Fruit fly (Drosophila melanogaster) whole organism, prepupa: ENCODE results near the gene CG42581.
"Not testable (repeated sequence)": the region's sequence is repeated elsewhere in the genome, so short reads cannot be mapped to it uniquely, and the experiment has no call there.

Experiments used
- CG10669 ChIP-seq: fragments of 200-800 bp; sonication (Bioruptor generic); optimal IDR thresholded peaks from 3 replicates; lab custom pipeline; 2018; ENCODE audit warnings: missing biosample characterization, mild to moderate bottlenecking, missing genetic modification characterization, moderate library complexity
- CG11294 ChIP-seq: fragments of 200-800 bp; sonication (Bioruptor generic); IDR thresholded peaks from 2 replicates; pipeline ENCODE4 v1.3.6; 2022; ENCODE audit warnings: missing biosample characterization, missing genetic modification characterization
- CG15336 ChIP-seq: fragments of 200-800 bp; sonication (Bioruptor generic); IDR thresholded peaks from 2 replicates; pipeline ENCODE4 v1.3.6; 2022; ENCODE audit warnings: missing biosample characterization, missing genetic modification characterization
- CG1621 ChIP-seq: fragments of 200-800 bp; sonication (Bioruptor generic); optimal IDR thresholded peaks from 3 replicates; lab custom pipeline; 2018; ENCODE audit warnings: missing biosample characterization, mild to moderate bottlenecking, missing genetic modification characterization
- CG16779 ChIP-seq: fragments of 200-800 bp; sonication (Bioruptor generic); optimal IDR thresholded peaks from 3 replicates; lab custom pipeline; 2017; ENCODE audit warnings: missing biosample characterization, mild to moderate bottlenecking, missing genetic modification characterization
- CG3032 ChIP-seq: fragments of 200-800 bp; optimal IDR thresholded peaks from 2 replicates; lab custom pipeline; 2019; ENCODE audit warnings: missing biosample characterization, mild to moderate bottlenecking, missing genetic modification characterization, moderate library complexity
- CG32006 ChIP-seq: fragments of 200-800 bp; sonication (Bioruptor generic); optimal IDR thresholded peaks from 3 replicates; lab custom pipeline; 2017; ENCODE audit warnings: missing biosample characterization, mild to moderate bottlenecking, missing genetic modification characterization
- CG3919 ChIP-seq: fragments of 200-800 bp; sonication (Bioruptor generic); optimal IDR thresholded peaks from 3 replicates; lab custom pipeline; 2016; ENCODE audit warnings: missing biosample characterization, missing genetic modification characterization
- CG6792 ChIP-seq: fragments of 200-800 bp; sonication (Bioruptor generic); optimal IDR thresholded peaks from 3 replicates; lab custom pipeline; 2016; ENCODE audit warnings: missing biosample characterization, missing genetic modification characterization
- CG6808 ChIP-seq: fragments of 200-800 bp; sonication (Bioruptor generic); optimal IDR thresholded peaks from 3 replicates; lab custom pipeline; 2017; ENCODE audit warnings: missing biosample characterization, missing genetic modification characterization, mild to moderate bottlenecking, moderate library complexity, missing genetic modification reagents
- CG6854 ChIP-seq: fragments of 200-800 bp; sonication (Bioruptor generic); optimal IDR thresholded peaks from 2 replicates; lab custom pipeline; 2017; ENCODE audit warnings: missing biosample characterization, mild to moderate bottlenecking, missing genetic modification characterization
- CG7368 ChIP-seq: fragments of 200-800 bp; sonication (Bioruptor generic); optimal IDR thresholded peaks from 3 replicates; lab custom pipeline; 2016; ENCODE audit warnings: missing biosample characterization, missing genetic modification characterization
- CG8119 ChIP-seq: fragments of 200-800 bp; sonication (Bioruptor generic); IDR thresholded peaks from 3 replicates; pipeline ENCODE4 v1.3.6; 2022; ENCODE audit warnings: missing biosample characterization, missing genetic modification characterization
- CG8319 ChIP-seq: fragments of 200-800 bp; sonication (Bioruptor generic); optimal IDR thresholded peaks from 3 replicates; lab custom pipeline; 2016; ENCODE audit warnings: missing biosample characterization, missing genetic modification characterization
- CG8632 ChIP-seq: fragments of 200-800 bp; sonication (Bioruptor generic); optimal IDR thresholded peaks from 3 replicates; lab custom pipeline; 2016; ENCODE audit warnings: missing biosample characterization, missing genetic modification characterization
- CG9139 ChIP-seq: fragments of 200-800 bp; sonication (Bioruptor generic); optimal IDR thresholded peaks from 3 replicates; lab custom pipeline; 2017; ENCODE audit warnings: missing biosample characterization, mild to moderate bottlenecking, missing genetic modification characterization
- Eip78C ChIP-seq: fragments of 200-800 bp; sonication (Bioruptor generic); peaks from one replicate; lab custom pipeline; 2016; ENCODE audit warnings: missing biosample characterization, missing genetic modification characterization
- Eip93F ChIP-seq: fragments of 200-800 bp; sonication (Bioruptor generic); optimal IDR thresholded peaks from 2 replicates; lab custom pipeline; 2016; ENCODE audit warnings: missing biosample characterization, mild to moderate bottlenecking, missing genetic modification characterization
- Ets96B ChIP-seq: fragments of 200-800 bp; optimal IDR thresholded peaks from 2 replicates; lab custom pipeline; 2019; ENCODE audit warnings: missing biosample characterization, mild to moderate bottlenecking, missing genetic modification characterization, moderate library complexity
- Gug ChIP-seq: fragments of 200-800 bp; sonication (Bioruptor generic); IDR thresholded peaks from 2 replicates; pipeline ENCODE4 v1.3.6; 2022; ENCODE audit warnings: missing biosample characterization, missing genetic modification characterization
- Hr38 ChIP-seq: sonication (Bioruptor generic); optimal IDR thresholded peaks from 2 replicates; lab custom pipeline; 2016; ENCODE audit warnings: missing biosample characterization, missing genetic modification characterization
- Lpt ChIP-seq: fragments of 200-800 bp; sonication (Bioruptor generic); optimal IDR thresholded peaks from 3 replicates; lab custom pipeline; 2016; ENCODE audit warnings: missing biosample characterization, missing genetic modification characterization
- Met ChIP-seq: fragments of 200-800 bp; sonication (Bioruptor generic); optimal IDR thresholded peaks from 3 replicates; lab custom pipeline; 2016; ENCODE audit warnings: missing biosample characterization, missing genetic modification characterization
- OdsH ChIP-seq: fragments of 200-800 bp; sonication (Bioruptor generic); optimal IDR thresholded peaks from 3 replicates; lab custom pipeline; 2016; ENCODE audit warnings: missing biosample characterization, missing genetic modification characterization
- Smox ChIP-seq: fragments of 200-800 bp; sonication (Bioruptor generic); optimal IDR thresholded peaks from 3 replicates; lab custom pipeline; 2016; ENCODE audit warnings: missing biosample characterization, missing genetic modification characterization
- Sox102F ChIP-seq: fragments of 200-800 bp; sonication (Bioruptor generic); optimal IDR thresholded peaks from 2 replicates; lab custom pipeline; 2016; ENCODE audit warnings: missing biosample characterization, mild to moderate bottlenecking, missing genetic modification characterization
- Sox14 ChIP-seq: fragments of 200-800 bp; sonication (Bioruptor generic); optimal IDR thresholded peaks from 3 replicates; lab custom pipeline; 2016; ENCODE audit warnings: missing biosample characterization, missing genetic modification characterization
- Sox15 ChIP-seq: fragments of 200-800 bp; sonication (Bioruptor generic); optimal IDR thresholded peaks from 3 replicates; lab custom pipeline; 2016; ENCODE audit warnings: missing biosample characterization, missing genetic modification characterization
- achi ChIP-seq: fragments of 200-800 bp; sonication (Bioruptor generic); optimal IDR thresholded peaks from 3 replicates; lab custom pipeline; 2016; ENCODE audit warnings: missing biosample characterization, missing genetic modification characterization
- acj6 ChIP-seq: fragments of 200-800 bp; sonication (Bioruptor generic); optimal IDR thresholded peaks from 3 replicates; lab custom pipeline; 2016; ENCODE audit warnings: missing biosample characterization, missing genetic modification characterization
- cyc ChIP-seq: fragments of 200-800 bp; sonication (Bioruptor generic); optimal IDR thresholded peaks from 3 replicates; lab custom pipeline; 2016; ENCODE audit warnings: missing biosample characterization, missing genetic modification characterization
- dsx ChIP-seq: fragments of 200-800 bp; optimal IDR thresholded peaks from 3 replicates; lab custom pipeline; 2019; ENCODE audit warnings: missing biosample characterization, mild to moderate bottlenecking, missing genetic modification characterization, moderate library complexity; ENCODE audit not compliant: poor library complexity, severe bottlenecking
- esn ChIP-seq: fragments of 200-800 bp; sonication (Bioruptor generic); optimal IDR thresholded peaks from 2 replicates; lab custom pipeline; 2016; ENCODE audit warnings: missing biosample characterization, mild to moderate bottlenecking, missing genetic modification characterization, moderate library complexity
- lz ChIP-seq: fragments of 200-800 bp; sonication (Bioruptor generic); optimal IDR thresholded peaks from 3 replicates; lab custom pipeline; 2016; ENCODE audit warnings: missing biosample characterization, missing genetic modification characterization
- net ChIP-seq: fragments of 200-800 bp; sonication (Bioruptor generic); optimal IDR thresholded peaks from 3 replicates; lab custom pipeline; 2016; ENCODE audit warnings: missing biosample characterization, missing genetic modification characterization
- pdm3 ChIP-seq: fragments of 200-800 bp; sonication (Bioruptor generic); optimal IDR thresholded peaks from 3 replicates; lab custom pipeline; 2016; ENCODE audit warnings: missing biosample characterization, missing genetic modification characterization
- salr ChIP-seq, 2 experiments: fragments of 200-800 bp; sonication (Bioruptor generic); optimal IDR thresholded peaks; 3 replicates each; lab custom pipeline; 2016 to 2018; ENCODE audit warnings: missing biosample characterization in 2 of 2, missing genetic modification characterization in 2 of 2, mild to moderate bottlenecking in 1 of 2
- spab ChIP-seq: fragments of 200-800 bp; sonication (Bioruptor generic); optimal IDR thresholded peaks from 2 replicates; lab custom pipeline; 2017; ENCODE audit warnings: missing biosample characterization, mild to moderate bottlenecking, missing genetic modification characterization, missing genetic modification reagents
- ss ChIP-seq, 2 experiments: fragments of 200-800 bp; sonication (Bioruptor generic); optimal IDR thresholded peaks; 2 replicates in 1 of 2; 3 replicates in 1 of 2; lab custom pipeline; 2017 to 2018; ENCODE audit warnings: mild to moderate bottlenecking in 2 of 2, missing biosample characterization in 2 of 2, missing genetic modification characterization in 2 of 2, moderate library complexity in 1 of 2
- topi ChIP-seq: fragments of 200-800 bp; sonication (Bioruptor generic); optimal IDR thresholded peaks from 3 replicates; lab custom pipeline; 2016; ENCODE audit warnings: missing biosample characterization, missing genetic modification characterization

Gene CG42581

dm6 chrX:20096374-20096773 lies at the start of gene CG42581:
Gene CG42581, minus strand, starts transcription at chrX:20096474.
- not testable (repeated sequence) for TF ChIP-seq Sox14 (GFP tag; lab: Kevin White, UChicago); CG1621 (tag; lab: Kevin White, UChicago); net

DNA sequence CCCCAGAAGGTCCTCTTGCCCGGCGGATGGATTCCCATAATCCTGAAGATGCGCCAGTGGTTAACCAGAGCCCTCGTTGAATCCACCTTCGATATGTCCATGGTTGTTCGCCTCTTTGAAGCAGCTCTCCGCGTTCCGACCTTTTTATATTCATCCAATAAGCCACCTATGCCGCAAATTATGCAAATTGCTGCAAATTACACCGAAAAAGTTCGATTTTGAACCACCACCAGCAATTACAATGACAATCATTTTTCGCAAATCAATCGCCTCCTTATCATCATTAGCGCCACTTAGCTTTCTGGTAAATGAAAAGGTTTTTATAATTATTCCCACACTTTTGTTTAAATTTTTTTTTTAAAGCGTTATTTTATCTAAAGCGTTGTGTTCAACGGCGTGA lies 46.8 kb upstream of the CG42581 start, which contains the start of gene Or19a:
Gene Or19a, minus strand, starts transcription at position 101 of the 400 bp plus-strand sequence.
- not testable (repeated sequence) for TF ChIP-seq topi (GFP tag; lab: Kevin White, UChicago); CG3919 (GFP tag; lab: Kevin White, UChicago); CG15336 (GFP tag; lab: Robert Waterston, UW)

DNA sequence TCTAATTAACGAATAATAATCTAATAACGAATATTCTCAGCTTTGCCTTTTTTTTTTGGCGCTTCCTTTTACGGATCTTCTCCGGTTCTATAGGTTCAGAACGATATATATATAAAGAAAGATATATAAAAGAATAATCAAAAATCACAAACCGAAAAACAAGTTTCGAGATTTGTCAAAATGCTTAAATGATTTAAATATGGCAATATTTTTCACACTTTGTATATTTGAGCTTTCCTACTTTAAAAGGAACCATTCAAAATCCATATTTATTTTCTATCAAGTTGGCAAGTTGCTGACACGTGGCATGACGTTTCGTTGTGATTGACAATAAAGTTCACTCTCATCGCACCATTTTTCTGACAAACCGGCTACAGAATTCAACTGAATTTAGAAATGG lies 44.4 kb upstream of the CG42581 start, which contains the start of gene CG34332:
Gene CG34332, plus strand, starts transcription at position 301 of the 400 bp plus-strand sequence.
- TF ChIP-seq Eip93F (GFP tag; lab: Kevin White, UChicago) (no peak), esn (GFP tag; lab: Kevin White, UChicago) (no peak), Gug (GFP tag; lab: Robert Waterston, UW) (no peak)

dm6 chrX:20139493-20139892 lies 43.2 kb upstream of the CG42581 start, which contains the start of gene CG42583:
Gene CG42583, plus strand, starts transcription at chrX:20139793.
- TF ChIP-seq lz (GFP tag; lab: Kevin White, UChicago) (no peak), CG3032 (no peak), CG11294 (GFP tag; lab: Robert Waterston, UW) (no peak), dsx (GFP tag; lab: Kevin White, UChicago) (no peak), CG9139 (GFP tag; lab: Kevin White, UChicago) (no peak), CG8319 (GFP tag; lab: Kevin White, UChicago) (no peak), CG16779 (no peak), Hr38 (GFP tag; lab: Kevin White, UChicago) (no peak), CG8119 (no peak), Lpt (GFP tag; lab: Kevin White, UChicago) (no peak)
- TF ChIP-seq, all 60 proteins: peak for 0

DNA sequence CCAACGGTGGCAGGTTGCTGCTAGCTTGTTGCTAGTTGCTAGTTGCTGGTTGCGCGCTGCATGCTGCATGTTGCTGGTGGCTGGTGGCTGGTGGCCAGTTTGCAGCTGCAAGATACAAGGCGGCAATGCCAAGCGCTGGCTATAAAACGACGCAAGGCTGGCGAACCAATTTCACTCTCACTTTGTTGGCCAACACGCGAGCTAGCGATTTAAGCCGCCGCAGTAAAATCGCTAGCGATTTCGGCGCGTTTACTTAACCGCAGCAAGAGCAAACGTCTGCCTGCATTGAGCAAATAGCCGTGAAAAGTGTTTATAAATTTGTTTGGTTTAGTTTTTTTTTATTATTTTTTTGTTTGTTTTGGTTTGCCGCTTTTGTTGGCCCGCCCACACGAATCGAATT lies 37.2 kb upstream of the CG42581 start, which contains the start of gene CG15322:
Gene CG15322, plus strand, starts transcription at position 148 of the 400 bp plus-strand sequence.
- TF ChIP-seq CG8119 (0 out of 3 replicates have a peak, but pooled peaks have one; percentile 18), ss (GFP tag; optimal IDR thresholded peaks at IDR 0.05; lab: Kevin White, UChicago) (peak in 1 of 2 experiments; percentile 23), Met (no peak), achi (GFP tag; lab: Kevin White, UChicago) (no peak), CG11294 (GFP tag; lab: Robert Waterston, UW) (no peak), lz (GFP tag; lab: Kevin White, UChicago) (no peak), CG10669 (no peak), Sox15 (GFP tag; lab: Kevin White, UChicago) (no peak), Eip78C (no peak), Gug (GFP tag; lab: Robert Waterston, UW) (no peak), CG6792 (GFP tag; lab: Kevin White, UChicago) (no peak), CG7368 (GFP tag; lab: Kevin White, UChicago) (no peak), Lpt (GFP tag; lab: Kevin White, UChicago) (no peak), esn (GFP tag; lab: Kevin White, UChicago) (no peak), CG8632 (no peak), CG3919 (GFP tag; lab: Kevin White, UChicago) (peak; percentile 0), Ets96B (no peak), cyc (GFP tag; lab: Kevin White, UChicago) (no peak), CG6808 (GFP tag; lab: Kevin White, UChicago) (no peak)

- TF ChIP-seq CG10669 (no peak), Sox102F (GFP tag; lab: Kevin White, UChicago) (no peak), Smox (GFP tag; lab: Kevin White, UChicago) (no peak), OdsH (peak; percentile 33), CG6854 (GFP tag; lab: Kevin White, UChicago) (no peak), spab (GFP tag; lab: Kevin White, UChicago) (no peak), Met (no peak), dsx (GFP tag; lab: Kevin White, UChicago) (no peak), CG3032 (no peak), pdm3 (GFP tag; lab: Kevin White, UChicago) (peak; percentile 43), acj6 (GFP tag; lab: Kevin White, UChicago) (peak; percentile 11), salr (GFP tag; optimal IDR thresholded peaks at IDR 0.05; lab: Kevin White, UChicago) (peak in 1 of 2 experiments; percentile 46), lz (GFP tag; lab: Kevin White, UChicago) (no peak), CG15336 (GFP tag; lab: Robert Waterston, UW) (peak; percentile 79), CG32006 (peak; percentile 84), net (peak; percentile 38), CG8119 (peak; percentile 79)
Measured at dm6 chrX:20130486-20130885, 34.2 kb upstream of the CG42581 start.
